Worm (Caenorhabditis elegans) whole organism, L1 larva: ENCODE data around the gene cal-8.

ENCODE experiments used
- C04F5.9 ChIP-seq: sonication (generic microtip); optimal IDR thresholded peaks from 2 replicates; lab custom pipeline; 2016; ENCODE audit warnings: missing genetic modification characterization, missing compliant biosample characterization
- C34B4.2 ChIP-seq: sonication (generic microtip); optimal IDR thresholded peaks from 2 replicates; lab custom pipeline; 2017; ENCODE audit warnings: mild to moderate bottlenecking, missing genetic modification characterization, missing compliant biosample characterization
- Y116A8C.19 ChIP-seq: sonication (generic microtip); optimal IDR thresholded peaks from 2 replicates; lab custom pipeline; 2016; ENCODE audit warnings: missing compliant biosample characterization, missing genetic modification characterization, borderline replicate concordance
- alr-1 ChIP-seq: fragments of 200-800 bp; sonication (Bioruptor generic); optimal IDR thresholded peaks from 2 replicates; lab custom pipeline; 2018; ENCODE audit warnings: borderline replicate concordance, mild to moderate bottlenecking, missing genetic modification characterization, missing compliant biosample characterization
- blmp-1 ChIP-seq: fragments of 150-350 bp; optimal IDR thresholded peaks from 2 replicates; lab custom pipeline; 2014; ENCODE audit warnings: missing biosample characterization, missing genetic modification characterization
- ceh-63 ChIP-seq: fragments of 200-800 bp; sonication (Bioruptor generic); optimal IDR thresholded peaks from 2 replicates; lab custom pipeline; 2018; ENCODE audit warnings: mild to moderate bottlenecking, missing genetic modification characterization, missing compliant biosample characterization
- ceh-8 ChIP-seq: fragments of 200-800 bp; sonication (Bioruptor generic); optimal IDR thresholded peaks from 2 replicates; lab custom pipeline; 2018; ENCODE audit warnings: mild to moderate bottlenecking, missing genetic modification characterization, moderate library complexity, missing compliant biosample characterization
- ceh-82 ChIP-seq, 3 experiments: fragments of 150-350 bp in 1 of 3; sonication (generic microtip) in 2 of 3; optimal IDR thresholded peaks; 2 replicates each; lab custom pipeline; 2014 to 2017; ENCODE audit warnings: missing biosample characterization in 3 of 3, missing genetic modification characterization in 3 of 3
- ces-1 ChIP-seq: fragments of 150-350 bp; optimal IDR thresholded peaks from 2 replicates; lab custom pipeline; 2014; ENCODE audit warnings: missing biosample characterization, missing genetic modification reagents, missing genetic modification characterization
- dpl-1 ChIP-seq, 3 experiments: fragments of 150-350 bp in 2 of 3; sonication (generic microtip) in 1 of 3; optimal IDR thresholded peaks; 2 replicates each; lab custom pipeline; 2014 to 2017; ENCODE audit warnings: missing biosample characterization in 3 of 3, missing genetic modification characterization in 3 of 3, missing genetic modification reagents in 3 of 3
- dsc-1 ChIP-seq: sonication (generic microtip); optimal IDR thresholded peaks from 2 replicates; lab custom pipeline; 2016; ENCODE audit warnings: mild to moderate bottlenecking, missing genetic modification characterization, missing compliant biosample characterization
- efl-1 ChIP-seq, 4 experiments: fragments of 150-350 bp; optimal IDR thresholded peaks in 3 of 4; peaks in 1 of 4; 1 replicate in 1 of 4; 2 replicates in 3 of 4; lab custom pipeline; 2014; ENCODE audit warnings: missing biosample characterization in 2 of 4, missing genetic modification characterization in 2 of 4, missing genetic modification reagents in 2 of 4
- egl-13 ChIP-seq: sonication (generic microtip); optimal IDR thresholded peaks from 2 replicates; lab custom pipeline; 2016; ENCODE audit warnings: missing genotype, missing genetic modification reagents, missing genetic modification characterization, missing compliant biosample characterization
- elt-2 ChIP-seq: sonication (generic microtip); optimal IDR thresholded peaks from 2 replicates; lab custom pipeline; 2016; ENCODE audit warnings: missing genetic modification characterization, mild to moderate bottlenecking, inconsistent platforms, missing compliant biosample characterization, missing genetic modification reagents
- ets-5 ChIP-seq: fragments of 200-800 bp; sonication (Bioruptor generic); IDR thresholded peaks from 2 replicates; pipeline ENCODE4 v1.3.6; 2022; ENCODE audit warnings: missing genetic modification characterization, missing compliant biosample characterization
- fkh-10 ChIP-seq: sonication (generic microtip); optimal IDR thresholded peaks from 2 replicates; lab custom pipeline; 2017; ENCODE audit warnings: missing biosample characterization, missing genetic modification reagents, missing genetic modification characterization
- irx-1 ChIP-seq: sonication (generic microtip); optimal IDR thresholded peaks from 2 replicates; lab custom pipeline; 2016; ENCODE audit warnings: missing genetic modification characterization, missing compliant biosample characterization
- lin-14 ChIP-seq: fragments of 200-800 bp; sonication (Bioruptor generic); optimal IDR thresholded peaks from 2 replicates; lab custom pipeline; 2018; ENCODE audit warnings: mild to moderate bottlenecking, missing genetic modification characterization, moderate library complexity, missing compliant biosample characterization
- lin-35 ChIP-seq, 2 experiments: fragments of 150-350 bp; optimal IDR thresholded peaks; 2 replicates each; lab custom pipeline; 2014; ENCODE audit warnings: missing biosample characterization in 2 of 2, missing genetic modification characterization in 2 of 2, missing genetic modification reagents in 2 of 2
- lin-39 ChIP-seq: fragments of 150-350 bp; optimal IDR thresholded peaks from 2 replicates; lab custom pipeline; 2014; ENCODE audit warnings: missing biosample characterization, missing genetic modification reagents, missing genetic modification characterization
- lsy-2 ChIP-seq, 2 experiments: fragments of 150-350 bp; optimal IDR thresholded peaks; 2 replicates each; lab custom pipeline; 2014; ENCODE audit warnings: missing biosample characterization in 2 of 2, missing genetic modification characterization in 2 of 2
- mab-9 ChIP-seq: fragments of 200-800 bp; sonication (Bioruptor generic); IDR thresholded peaks from 2 replicates; pipeline ENCODE4 v1.3.6; 2022; ENCODE audit warnings: missing genetic modification reagents, missing genetic modification characterization, missing compliant biosample characterization
- nhr-11 ChIP-seq: fragments of 150-350 bp; optimal IDR thresholded peaks from 2 replicates; lab custom pipeline; 2014; ENCODE audit warnings: missing biosample characterization, missing genetic modification characterization
- nhr-237 ChIP-seq: fragments of 150-350 bp; optimal IDR thresholded peaks from 2 replicates; lab custom pipeline; 2014; ENCODE audit warnings: missing biosample characterization, missing genetic modification characterization
- nhr-28 ChIP-seq: fragments of 150-350 bp; optimal IDR thresholded peaks from 2 replicates; lab custom pipeline; 2014; ENCODE audit warnings: missing biosample characterization, missing genetic modification characterization
- nhr-47 ChIP-seq: sonication (generic microtip); optimal IDR thresholded peaks from 2 replicates; lab custom pipeline; 2016; ENCODE audit warnings: mild to moderate bottlenecking, missing genetic modification characterization, moderate library complexity, missing compliant biosample characterization
- nhr-84 ChIP-seq: sonication (generic microtip); optimal IDR thresholded peaks from 2 replicates; lab custom pipeline; 2017; ENCODE audit warnings: missing biosample characterization, missing genetic modification characterization
- nhr-85 ChIP-seq: sonication (generic microtip); peaks from one replicate; lab custom pipeline; 2016; ENCODE audit warnings: missing genetic modification characterization, inconsistent platforms, missing compliant biosample characterization
- nhr-90 ChIP-seq: sonication (generic microtip); optimal IDR thresholded peaks from 2 replicates; lab custom pipeline; 2016; ENCODE audit warnings: mild to moderate bottlenecking, missing genetic modification characterization, missing compliant biosample characterization; ENCODE audit not compliant: poor library complexity
- pqm-1 ChIP-seq: sonication (generic microtip); optimal IDR thresholded peaks from 3 replicates; lab custom pipeline; 2017; ENCODE audit warnings: missing biosample characterization, missing genetic modification characterization
- rnt-1 ChIP-seq: sonication (generic microtip); optimal IDR thresholded peaks from 2 replicates; lab custom pipeline; 2016; ENCODE audit warnings: mild to moderate bottlenecking, missing genetic modification characterization, moderate library complexity, missing compliant biosample characterization
- snu-23 ChIP-seq: sonication (generic microtip); optimal IDR thresholded peaks from 2 replicates; lab custom pipeline; 2016; ENCODE audit warnings: missing genetic modification characterization, missing compliant biosample characterization
- tbx-2 ChIP-seq: sonication (generic microtip); optimal IDR thresholded peaks from 2 replicates; lab custom pipeline; 2016; ENCODE audit warnings: missing genetic modification characterization, missing compliant biosample characterization
- unc-130 ChIP-seq: fragments of 150-350 bp; optimal IDR thresholded peaks from 2 replicates; lab custom pipeline; 2017; ENCODE audit warnings: missing biosample characterization, missing genetic modification characterization, inconsistent platforms
- unc-62 ChIP-seq: fragments of 150-350 bp; optimal IDR thresholded peaks from 2 replicates; lab custom pipeline; 2014; ENCODE audit warnings: missing biosample characterization, missing genetic modification reagents, missing genetic modification characterization
- unc-98 ChIP-seq: fragments of 200-800 bp; sonication (Bioruptor generic); IDR thresholded peaks from 2 replicates; pipeline ENCODE4 v1.3.6; 2022; ENCODE audit warnings: missing genetic modification characterization, missing compliant biosample characterization
- xbp-1 ChIP-seq: sonication (generic microtip); optimal IDR thresholded peaks from 2 replicates; lab custom pipeline; 2016; ENCODE audit warnings: missing genetic modification characterization, missing compliant biosample characterization
- zag-1 ChIP-seq: fragments of 150-350 bp; optimal IDR thresholded peaks from 2 replicates; lab custom pipeline; 2014; ENCODE audit warnings: missing biosample characterization, missing genetic modification characterization

cal-8 gene

ce11 chrII:5517643-5518042 lies 35.8 kb upstream of the cal-8 start, which contains the start of gene ZK177.9:
TSS of gene ZK177.9 (minus strand) at chrII:5517743.
- TF ChIP-seq nhr-237 (tag; lab: Kevin White, UChicago) (no peak), C04F5.9 (tag; lab: Kevin White, UChicago) (no peak), ceh-63 (GFP tag; lab: Kevin White, UChicago) (no peak), dsc-1 (tag; lab: Kevin White, UChicago) (no peak), unc-98 (GFP tag; lab: Robert Waterston, UW) (no peak), nhr-90 (tag; lab: Kevin White, UChicago) (no peak), unc-62 (GFP tag; lab: Kevin White, UChicago) (no peak), zag-1 (no peak)

DNA sequence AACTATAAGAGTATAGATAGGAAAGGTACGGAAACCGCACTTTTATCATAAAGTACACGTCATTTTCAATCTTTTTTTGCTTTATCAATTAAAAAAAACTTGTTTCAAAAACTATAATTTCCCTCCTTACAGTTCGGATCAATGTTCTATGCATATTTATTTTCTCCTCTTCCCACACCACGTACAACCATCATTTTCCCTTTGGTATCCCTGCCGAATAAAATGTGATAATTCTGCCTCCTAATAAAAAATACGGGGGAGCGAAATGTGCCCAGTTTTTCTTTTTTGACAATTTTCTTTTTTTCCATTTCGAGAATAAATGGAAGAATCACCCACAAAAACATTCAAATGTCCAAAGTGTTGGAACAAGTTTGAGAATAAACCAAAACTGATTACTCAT lies 33.7 kb upstream of the cal-8 start, which contains the start of gene ZK177.3:
ZK177.3 (plus strand) TSS at position 301 of the 400 bp plus-strand sequence.
- TF ChIP-seq efl-1 (optimal IDR thresholded peaks at IDR 0.05; lab: Kevin White, UChicago) = no peak
- peak in 1 of 2 experiments; percentile 47 for TF ChIP-seq efl-1 (GFP tag; optimal IDR thresholded peaks at IDR 0.05 in 1 of 2; lab: Kevin White, UChicago)
- TF ChIP-seq fkh-10 (GFP tag; lab: Kevin White, UChicago) = no peak
- TF ChIP-seq elt-2 (tag; lab: Kevin White, UChicago) = peak; percentile 34
- no peak for TF ChIP-seq ceh-82 (tag; optimal IDR thresholded peaks at IDR 0.05; lab: Kevin White, UChicago)

ce11 chrII:5514846-5515245 lies 33.0 kb upstream of the cal-8 start, which contains the start of gene sahd-1:
TSS of gene sahd-1 (minus strand) at chrII:5514945.
- TF ChIP-seq nhr-85 (tag; lab: Kevin White, UChicago) (no peak), elt-2 (tag; lab: Kevin White, UChicago) (peak; percentile 53)

DNA sequence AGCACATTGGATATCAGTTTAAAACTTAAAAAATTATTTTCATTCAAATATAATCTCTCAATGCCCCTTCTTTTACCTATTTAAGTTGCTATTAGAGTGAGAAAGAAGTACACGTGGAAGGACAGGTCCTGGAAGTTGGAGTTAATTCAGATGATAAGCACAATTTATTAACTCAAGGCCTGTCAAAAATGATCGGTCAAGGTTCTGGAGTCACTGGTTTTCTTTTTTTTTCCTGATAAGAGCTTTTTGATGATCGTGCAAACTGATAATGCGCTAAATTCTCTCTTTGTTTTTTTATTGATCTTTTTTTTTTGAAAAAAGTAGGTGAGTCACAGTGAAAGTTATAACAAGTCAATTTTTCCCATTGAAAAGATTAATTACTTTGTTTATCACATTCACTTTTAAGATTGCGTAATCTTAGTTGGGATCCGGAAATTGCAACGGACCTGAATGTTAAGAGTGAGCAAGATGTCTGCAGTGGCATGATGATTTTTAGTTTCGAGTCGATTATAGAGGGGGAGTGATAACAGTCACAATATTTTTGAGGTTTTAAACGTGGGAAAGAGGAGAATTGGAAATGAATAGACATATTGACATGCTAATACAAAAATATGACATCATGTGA lies 30.7 kb upstream of the cal-8 start:
- TF ChIP-seq dpl-1 (GFP tag; optimal IDR thresholded peaks at IDR 0.05; lab: Kevin White, UChicago) (no peak), efl-1 (optimal IDR thresholded peaks at IDR 0.05; lab: Kevin White, UChicago) (no peak), efl-1 (GFP tag; optimal IDR thresholded peaks at IDR 0.05 in 1 of 2; lab: Kevin White, UChicago) (peak in 1 of 2 experiments; percentile 74), pqm-1 (tag; lab: Kevin White, UChicago) (peak; percentile 19), lin-35 (GFP tag; optimal IDR thresholded peaks at IDR 0.05; lab: Kevin White, UChicago) (peak in 1 of 2 experiments; percentile 35), elt-2 (tag; lab: Kevin White, UChicago) (peak; percentile 99)

DNA sequence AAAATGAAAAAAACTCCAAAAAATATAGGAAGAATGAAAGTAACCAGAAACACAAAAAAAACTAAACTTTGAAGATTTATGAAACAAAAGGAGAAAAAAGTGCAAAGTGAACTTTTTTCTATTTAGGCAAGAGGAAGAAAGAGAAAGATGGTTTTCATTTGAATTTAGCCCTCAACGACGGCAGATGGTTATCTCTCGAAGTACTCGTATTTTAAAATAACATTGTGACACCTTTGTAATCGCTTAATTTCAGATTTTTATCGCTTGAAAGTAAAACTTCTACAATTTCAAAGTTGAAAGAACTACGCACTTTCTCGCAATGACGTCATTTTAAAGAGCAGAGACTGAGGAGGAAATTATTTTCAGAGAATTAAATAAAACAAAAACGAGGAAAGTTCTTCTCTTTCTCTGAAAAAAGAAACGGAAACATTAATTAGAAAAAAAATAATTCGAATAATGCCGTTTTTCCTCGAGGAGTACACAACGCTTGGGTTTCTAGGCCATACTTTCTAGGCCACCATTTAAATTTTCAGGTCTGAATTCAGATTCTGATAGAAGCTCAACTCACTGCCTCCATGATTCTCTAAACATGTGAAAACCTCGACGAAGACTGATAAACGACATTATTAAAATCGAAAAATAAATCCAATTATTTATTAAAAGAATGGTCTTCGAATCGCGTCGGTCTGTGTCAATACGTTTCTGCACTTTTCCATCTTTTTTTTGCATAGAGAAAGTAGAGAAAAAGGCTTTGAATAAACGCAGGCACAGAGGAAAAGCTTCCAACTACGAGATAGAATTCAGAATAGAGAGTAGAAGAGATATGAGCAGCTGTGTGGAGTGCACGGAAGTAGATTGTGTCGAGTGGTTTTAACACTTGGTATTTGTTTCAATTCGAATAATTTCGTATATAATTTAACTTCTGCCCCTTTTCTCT lies 29.8 kb upstream of the cal-8 start:
- TF ChIP-seq elt-2 (tag; lab: Kevin White, UChicago) (peak; percentile 15), efl-1 (optimal IDR thresholded peaks at IDR 0.05; lab: Kevin White, UChicago) (peak; percentile 37 to 40), efl-1 (GFP tag; optimal IDR thresholded peaks at IDR 0.05 in 1 of 2; lab: Kevin White, UChicago) (peak; percentile 32 to 82), dpl-1 (GFP tag; optimal IDR thresholded peaks at IDR 0.05; lab: Kevin White, UChicago) (peak in 1 of 3 experiments; percentile 39), xbp-1 (tag; lab: Kevin White, UChicago) (peak; percentile 1), nhr-28 (tag; lab: Kevin White, UChicago) (no peak), ceh-8 (no peak), snu-23 (GFP tag; lab: Kevin White, UChicago) (peak; percentile 17), lsy-2 (tag; optimal IDR thresholded peaks at IDR 0.05; lab: Kevin White, UChicago) (peak in 1 of 2 experiments; percentile 48), lin-39 (tag; lab: Kevin White, UChicago) (no peak), rnt-1 (tag; lab: Kevin White, UChicago) (peak; percentile 59), unc-130 (no peak), Y116A8C.19 (no peak), irx-1 (tag; lab: Kevin White, UChicago) (peak; percentile 71), ets-5 (GFP tag; lab: Robert Waterston, UW) (no peak), blmp-1 (no peak), nhr-84 (tag; lab: Kevin White, UChicago) (no peak), fkh-10 (GFP tag; lab: Kevin White, UChicago) (no peak), nhr-11 (tag; lab: Kevin White, UChicago) (no peak), ces-1 (GFP tag; lab: Kevin White, UChicago) (no peak), mab-9 (GFP tag; lab: Robert Waterston, UW) (no peak), lin-14 (peak; percentile 71), lin-35 (GFP tag; optimal IDR thresholded peaks at IDR 0.05; lab: Kevin White, UChicago) (peak in 1 of 2 experiments; percentile 24), alr-1 (tag; lab: Kevin White, UChicago) (no peak), nhr-47 (peak; percentile 59), egl-13 (tag; lab: Kevin White, UChicago) (peak; percentile 52), tbx-2 (tag; lab: Kevin White, UChicago) (no peak), nhr-85 (tag; lab: Kevin White, UChicago) (peak; percentile 78), C34B4.2 (no peak)
